Worm (Caenorhabditis elegans) whole organism, early embryonic: ENCODE data around the gene btbd-10.
"Not testable (repeated sequence)": the region's sequence is repeated elsewhere in the genome, so short reads cannot be mapped to it uniquely, and the experiment has no call there.

Experiments used
- B0310.2 ChIP-seq: sonication (generic microtip); optimal IDR thresholded peaks from 2 replicates; lab custom pipeline; 2016; ENCODE audit warnings: mild to moderate bottlenecking, missing genetic modification characterization, missing compliant biosample characterization
- F13C5.2 ChIP-seq: sonication (generic microtip); optimal IDR thresholded peaks from 2 replicates; lab custom pipeline; 2017; ENCODE audit warnings: mild to moderate bottlenecking, missing genetic modification characterization, inconsistent platforms, missing compliant biosample characterization
- aly-1 ChIP-seq: sonication (generic microtip); optimal IDR thresholded peaks from 2 replicates; lab custom pipeline; 2016; ENCODE audit warnings: missing genetic modification characterization, missing compliant biosample characterization
- ama-1 ChIP-seq: fragments of 150-350 bp; optimal IDR thresholded peaks from 2 replicates; lab custom pipeline; 2014
- ceh-13 ChIP-seq: fragments of 200-800 bp; sonication (Bioruptor generic); optimal IDR thresholded peaks from 2 replicates; lab custom pipeline; 2018; ENCODE audit warnings: mild to moderate bottlenecking, missing genetic modification characterization, missing compliant biosample characterization
- ceh-36 ChIP-seq: sonication (generic microtip); optimal IDR thresholded peaks from 2 replicates; lab custom pipeline; 2016; ENCODE audit warnings: missing genetic modification characterization, inconsistent platforms, missing compliant biosample characterization
- ets-7 ChIP-seq: sonication (generic microtip); optimal IDR thresholded peaks from 2 replicates; lab custom pipeline; 2016; ENCODE audit warnings: missing genotype, missing genetic modification characterization, missing compliant biosample characterization
- flt-1 ChIP-seq: fragments of 200-800 bp; sonication (Bioruptor generic); IDR thresholded peaks from 2 replicates; pipeline ENCODE4 v1.3.6; 2022; ENCODE audit warnings: missing genetic modification characterization, missing compliant biosample characterization
- hmbx-1 ChIP-seq: sonication (generic microtip); optimal IDR thresholded peaks from 2 replicates; lab custom pipeline; 2016; ENCODE audit warnings: mild to moderate bottlenecking, missing genetic modification characterization, missing compliant biosample characterization
- hmg-4 ChIP-seq: fragments of 200-800 bp; sonication (Bioruptor generic); optimal IDR thresholded peaks from 2 replicates; lab custom pipeline; 2018; ENCODE audit warnings: mild to moderate bottlenecking, missing genetic modification characterization, missing compliant biosample characterization
- hnd-1 ChIP-seq: sonication (generic microtip); optimal IDR thresholded peaks from 2 replicates; lab custom pipeline; 2016; ENCODE audit warnings: missing genetic modification characterization, missing compliant biosample characterization
- pes-1 ChIP-seq: fragments of 200-800 bp; sonication (Bioruptor generic); IDR thresholded peaks from 2 replicates; pipeline ENCODE4 v1.3.6; 2022; ENCODE audit warnings: missing genetic modification reagents, missing genetic modification characterization, missing compliant biosample characterization
- scrt-1 ChIP-seq: fragments of 200-800 bp; sonication (Bioruptor generic); IDR thresholded peaks from 2 replicates; pipeline ENCODE4 v1.3.6; 2022; ENCODE audit warnings: missing genetic modification characterization, missing compliant biosample characterization
- sea-1 ChIP-seq: fragments of 200-800 bp; sonication (Bioruptor generic); conservative IDR thresholded peaks from 2 replicates; pipeline ENCODE4 v1.3.6; 2022; ENCODE audit warnings: missing genetic modification characterization, missing compliant biosample characterization
- tbx-11 ChIP-seq: fragments of 200-800 bp; sonication (Bioruptor generic); IDR thresholded peaks from 2 replicates; pipeline ENCODE4 v1.3.6; 2022; ENCODE audit warnings: missing genetic modification characterization, missing compliant biosample characterization
- tbx-37 ChIP-seq: fragments of 200-800 bp; sonication (Bioruptor generic); conservative IDR thresholded peaks from 2 replicates; pipeline ENCODE4 v1.3.6; 2022; ENCODE audit warnings: missing genetic modification reagents, missing genetic modification characterization, missing compliant biosample characterization
- tra-4 ChIP-seq: sonication (generic microtip); optimal IDR thresholded peaks from 2 replicates; lab custom pipeline; 2017; ENCODE audit warnings: missing genetic modification characterization, missing compliant biosample characterization

The btbd-10 gene

DNA sequence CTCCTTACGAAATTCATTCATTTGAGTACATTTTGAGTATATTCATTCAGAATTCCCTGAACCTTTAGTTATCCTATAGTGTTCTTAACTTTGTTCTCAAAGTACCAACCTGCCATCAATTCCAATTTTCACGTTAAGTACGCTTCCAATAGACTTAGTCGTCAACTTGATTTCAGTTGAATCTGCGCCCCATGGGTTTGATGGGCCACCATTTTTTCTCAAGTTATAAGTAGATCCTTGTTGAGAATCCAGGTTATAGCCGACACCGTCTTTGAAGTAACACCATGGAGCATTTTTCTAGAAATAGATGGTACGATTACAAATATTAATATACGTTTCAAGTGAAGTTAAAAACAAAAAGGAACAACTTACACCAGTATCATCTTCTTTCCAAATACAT lies 19.9 kb downstream of the btbd-10 start:
- no peak for TF ChIP-seq ama-1 (lab: Kevin White, UChicago)
- TF ChIP-seq F13C5.2 (tag; lab: Kevin White, UChicago): no peak
- no peak for TF ChIP-seq ceh-13
- TF ChIP-seq pes-1 (GFP tag; lab: Robert Waterston, UW): no peak
- no peak for TF ChIP-seq ets-7 (tag; lab: Kevin White, UChicago)
- no peak for TF ChIP-seq ceh-36 (tag; lab: Kevin White, UChicago)
- TF ChIP-seq hmbx-1: no peak
- no peak for TF ChIP-seq tra-4 (tag; lab: Kevin White, UChicago)
- no peak for TF ChIP-seq sea-1 (GFP tag; lab: Robert Waterston, UW)
- TF ChIP-seq tbx-37 (GFP tag; lab: Robert Waterston, UW): no peak
- TF ChIP-seq flt-1: no peak
- no peak for TF ChIP-seq B0310.2
- TF ChIP-seq hnd-1 (tag; lab: Kevin White, UChicago): no peak
- TF ChIP-seq hmg-4 (GFP tag; lab: Kevin White, UChicago): no peak

DNA sequence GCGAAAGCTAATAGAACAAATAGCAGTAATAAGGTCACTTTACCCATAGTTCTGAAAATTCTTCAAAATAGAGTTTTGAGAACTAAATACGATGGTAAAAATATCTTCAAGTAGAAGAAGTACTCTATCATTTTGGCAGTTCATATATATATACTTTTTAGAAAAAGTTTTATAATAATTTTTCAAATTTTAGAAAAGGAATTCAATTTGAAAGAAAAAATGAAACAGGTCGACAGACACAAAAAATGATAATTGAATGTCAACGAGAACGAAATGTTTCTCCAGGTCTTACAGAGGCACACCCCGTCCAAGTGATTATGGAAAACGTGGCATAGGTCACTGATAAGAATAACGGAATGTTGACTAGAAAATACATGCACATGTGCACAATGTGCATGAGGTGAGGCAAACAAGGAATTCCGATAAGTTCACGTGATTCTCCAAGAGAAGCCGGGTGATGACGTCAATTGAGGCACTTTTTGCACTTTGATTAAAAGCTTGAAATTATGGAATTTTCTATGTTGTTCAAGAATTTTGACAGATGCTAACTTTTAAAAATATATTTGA lies 20.5 kb downstream of the btbd-10 start, which contains the start of gene aagr-2:
Gene aagr-2 (minus strand): TSS at position 51 of the 567 bp plus-strand sequence.
- no peak for TF ChIP-seq tra-4 (tag; lab: Kevin White, UChicago)
- TF ChIP-seq scrt-1 (GFP tag; lab: Robert Waterston, UW): no peak
- no peak for TF ChIP-seq ets-7 (tag; lab: Kevin White, UChicago)
- no peak for TF ChIP-seq ama-1 (lab: Kevin White, UChicago)
- TF ChIP-seq sea-1 (GFP tag; lab: Robert Waterston, UW): no peak
- TF ChIP-seq hmg-4 (GFP tag; lab: Kevin White, UChicago): no peak
- TF ChIP-seq hnd-1 (tag; lab: Kevin White, UChicago): no peak
- TF ChIP-seq flt-1: no peak
- no peak for TF ChIP-seq pes-1 (GFP tag; lab: Robert Waterston, UW)
- no peak for TF ChIP-seq ceh-13
- TF ChIP-seq tbx-37 (GFP tag; lab: Robert Waterston, UW): no peak

DNA sequence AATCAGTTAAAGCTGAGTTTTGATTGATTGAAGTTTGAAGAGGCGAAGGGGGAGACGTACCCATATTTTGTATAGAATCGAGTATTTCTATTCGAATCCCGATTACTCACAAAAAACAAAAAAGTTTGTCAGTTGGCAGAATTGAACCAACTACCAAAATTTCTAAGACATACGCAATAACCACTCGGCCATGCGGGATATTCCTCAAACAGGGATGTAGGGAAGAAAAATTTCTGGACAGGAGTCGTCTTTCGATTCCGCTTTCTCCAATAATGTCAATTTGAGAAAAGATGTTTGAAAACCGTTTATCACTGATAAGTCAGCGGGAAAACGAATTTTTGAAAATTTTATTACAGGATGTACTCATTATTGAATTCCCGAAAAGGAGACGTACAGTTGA lies 23.6 kb downstream of the btbd-10 start:
- TF ChIP-seq flt-1: peak; percentile 71
- TF ChIP-seq tbx-11 (GFP tag; lab: Robert Waterston, UW): peak; percentile 64; the same call in 1 of the 2 replicates
- TF ChIP-seq tbx-37 (GFP tag; lab: Robert Waterston, UW): peak; percentile 64
- peak; percentile 75; the same call in 1 of the 2 replicates for TF ChIP-seq pes-1 (GFP tag; lab: Robert Waterston, UW)
- 0 out of 2 replicates have a peak, but pooled peaks have one; percentile 52 for TF ChIP-seq sea-1 (GFP tag; lab: Robert Waterston, UW)

DNA sequence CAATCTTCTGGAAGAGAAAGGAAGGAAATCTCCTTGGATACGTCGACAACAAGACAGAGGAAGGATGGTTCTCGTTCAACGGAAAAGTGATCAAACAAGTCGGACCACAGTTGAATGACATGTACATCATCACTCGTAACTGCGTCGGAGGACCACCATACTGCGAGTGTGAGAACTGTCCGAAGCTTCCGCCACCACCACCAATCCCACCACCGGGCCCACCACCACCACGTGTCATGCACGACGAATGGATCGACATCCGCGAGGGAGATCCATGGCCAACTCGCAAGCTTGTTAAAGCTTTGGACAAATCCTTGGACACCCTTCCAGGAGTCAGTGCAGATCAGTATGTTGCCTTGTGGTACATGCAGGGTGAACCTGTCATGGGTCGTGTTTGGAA lies 26.5 kb downstream of the btbd-10 start:
- no peak for TF ChIP-seq scrt-1 (GFP tag; lab: Robert Waterston, UW)
- TF ChIP-seq hmbx-1: no peak
- no peak for TF ChIP-seq tra-4 (tag; lab: Kevin White, UChicago)
- no peak for TF ChIP-seq hmg-4 (GFP tag; lab: Kevin White, UChicago)
- TF ChIP-seq F13C5.2 (tag; lab: Kevin White, UChicago): no peak
- TF ChIP-seq hnd-1 (tag; lab: Kevin White, UChicago): no peak
- TF ChIP-seq sea-1 (GFP tag; lab: Robert Waterston, UW): no peak

DNA sequence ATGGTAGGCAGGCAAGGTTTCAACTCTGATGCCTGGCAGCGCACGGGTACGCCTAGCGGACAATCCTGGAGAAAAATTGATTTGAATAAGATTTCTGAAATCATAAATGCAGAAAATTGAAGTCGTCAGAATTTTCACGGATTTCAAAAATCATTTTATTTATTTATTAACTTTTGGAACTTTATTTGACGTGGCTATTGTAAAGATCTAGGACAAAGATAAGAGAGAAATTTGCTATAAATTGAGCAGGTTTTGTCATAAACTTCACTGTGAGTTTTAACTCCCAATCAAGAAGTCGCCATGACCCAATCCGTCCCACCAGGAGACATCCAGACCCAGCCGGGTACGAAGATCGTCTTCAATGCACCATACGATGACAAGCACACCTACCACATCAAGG lies 27.9 kb downstream of the btbd-10 start, which contains the start of gene msp-152:
Gene msp-152 (plus strand): TSS at position 301 of the 400 bp plus-strand sequence.
- TF ChIP-seq flt-1; pes-1 (GFP tag; lab: Robert Waterston, UW); scrt-1 (GFP tag; lab: Robert Waterston, UW): not testable (repeated sequence)

DNA sequence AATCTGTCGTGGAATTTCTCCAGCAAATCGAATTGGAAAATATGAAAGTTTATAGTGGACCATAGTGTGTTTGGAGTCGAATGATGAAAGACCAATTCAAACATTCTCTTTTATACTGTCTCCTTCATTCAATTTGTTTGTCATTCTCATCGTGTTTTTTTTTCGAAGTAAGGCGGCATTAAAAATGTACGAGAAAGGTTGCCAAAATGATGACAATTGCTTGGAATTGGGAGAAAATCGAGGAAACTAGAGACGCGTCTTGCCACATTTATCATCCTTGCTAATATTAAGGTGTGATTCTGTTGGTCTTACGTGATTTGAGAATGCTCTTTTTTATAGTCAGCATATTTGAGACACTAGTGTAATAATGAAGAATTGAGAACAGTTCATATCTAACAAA lies 30.1 kb downstream of the btbd-10 start, which contains the start of gene gst-30:
Gene gst-30 (minus strand): TSS at position 101 of the 400 bp plus-strand sequence.
- TF ChIP-seq F13C5.2 (tag; lab: Kevin White, UChicago) (no peak), B0310.2 (no peak), aly-1 (tag; lab: Kevin White, UChicago) (no peak), ceh-36 (tag; lab: Kevin White, UChicago) (no peak)

DNA sequence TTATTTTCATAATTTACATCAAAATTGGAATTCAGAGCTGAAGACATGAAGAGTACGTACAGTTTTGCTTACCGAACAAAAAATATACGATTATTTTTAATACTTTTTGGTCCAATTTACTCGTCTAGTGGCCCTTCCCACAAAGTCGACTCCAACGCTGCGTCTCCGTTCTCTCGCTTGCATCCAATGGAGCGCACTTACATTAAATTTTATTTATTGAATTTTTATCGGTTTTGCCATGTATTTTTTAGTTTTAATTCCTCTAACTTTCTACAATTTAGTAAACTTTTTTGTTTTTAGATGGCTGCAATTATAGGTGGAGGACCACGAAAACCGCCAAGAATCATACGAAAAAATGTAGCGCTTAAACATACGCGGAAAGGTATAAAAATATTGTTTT lies 30.7 kb downstream of the btbd-10 start, which contains the start of gene ZK546.5:
Gene ZK546.5 (plus strand): TSS at position 301 of the 400 bp plus-strand sequence.
- TF ChIP-seq aly-1 (tag; lab: Kevin White, UChicago) (no peak), sea-1 (GFP tag; lab: Robert Waterston, UW) (no peak), ceh-13 (no peak), hmbx-1 (no peak), tbx-11 (GFP tag; lab: Robert Waterston, UW) (no peak), B0310.2 (no peak), F13C5.2 (tag; lab: Kevin White, UChicago) (no peak), ets-7 (tag; lab: Kevin White, UChicago) (no peak), flt-1 (no peak), tbx-37 (GFP tag; lab: Robert Waterston, UW) (no peak), scrt-1 (GFP tag; lab: Robert Waterston, UW) (no peak), ama-1 (lab: Kevin White, UChicago) (no peak), tra-4 (tag; lab: Kevin White, UChicago) (no peak), ceh-36 (tag; lab: Kevin White, UChicago) (no peak)

DNA sequence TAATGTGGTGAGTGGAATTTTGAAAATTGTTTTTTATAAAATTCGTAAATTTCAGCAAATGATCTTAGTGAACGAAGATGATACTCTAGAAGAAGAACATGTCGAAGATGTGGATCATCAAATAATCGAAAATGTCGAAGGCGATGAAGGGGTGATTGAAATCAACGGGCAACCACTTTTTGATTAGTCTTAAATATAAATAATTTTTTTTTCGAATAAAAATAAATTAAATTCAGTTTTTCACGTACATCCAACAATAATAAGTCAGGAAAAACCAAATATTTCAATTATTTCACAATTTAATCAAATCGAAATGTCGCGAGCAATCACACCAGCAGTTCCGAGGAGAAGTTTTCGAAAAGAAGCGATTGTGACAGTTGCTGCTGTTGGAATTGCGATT lies 32.9 kb downstream of the btbd-10 start, which contains the start of gene ZK546.4:
Gene ZK546.4 (plus strand): TSS at position 301 of the 400 bp plus-strand sequence.
- TF ChIP-seq pes-1 (GFP tag; lab: Robert Waterston, UW) (no peak), aly-1 (tag; lab: Kevin White, UChicago) (no peak), tra-4 (tag; lab: Kevin White, UChicago) (no peak), B0310.2 (no peak), ama-1 (lab: Kevin White, UChicago) (no peak)
